Worm (Caenorhabditis elegans) whole organism, early embryonic: ENCODE data around the gene arrd-6.
"Not testable (repeated sequence)": the region's sequence is repeated elsewhere in the genome, so short reads cannot be mapped to it uniquely, and the experiment has no call there.

ENCODE experiments used
- B0310.2 ChIP-seq: sonication (generic microtip); optimal IDR thresholded peaks from 2 replicates; lab custom pipeline; 2016; ENCODE audit warnings: mild to moderate bottlenecking, missing genetic modification characterization, missing compliant biosample characterization
- F13C5.2 ChIP-seq: sonication (generic microtip); optimal IDR thresholded peaks from 2 replicates; lab custom pipeline; 2017; ENCODE audit warnings: mild to moderate bottlenecking, missing genetic modification characterization, inconsistent platforms, missing compliant biosample characterization
- aly-1 ChIP-seq: sonication (generic microtip); optimal IDR thresholded peaks from 2 replicates; lab custom pipeline; 2016; ENCODE audit warnings: missing genetic modification characterization, missing compliant biosample characterization
- ama-1 ChIP-seq: fragments of 150-350 bp; optimal IDR thresholded peaks from 2 replicates; lab custom pipeline; 2014
- ceh-13 ChIP-seq: fragments of 200-800 bp; sonication (Bioruptor generic); optimal IDR thresholded peaks from 2 replicates; lab custom pipeline; 2018; ENCODE audit warnings: mild to moderate bottlenecking, missing genetic modification characterization, missing compliant biosample characterization
- ceh-36 ChIP-seq: sonication (generic microtip); optimal IDR thresholded peaks from 2 replicates; lab custom pipeline; 2016; ENCODE audit warnings: missing genetic modification characterization, inconsistent platforms, missing compliant biosample characterization
- ets-7 ChIP-seq: sonication (generic microtip); optimal IDR thresholded peaks from 2 replicates; lab custom pipeline; 2016; ENCODE audit warnings: missing genotype, missing genetic modification characterization, missing compliant biosample characterization
- flt-1 ChIP-seq: fragments of 200-800 bp; sonication (Bioruptor generic); IDR thresholded peaks from 2 replicates; pipeline ENCODE4 v1.3.6; 2022; ENCODE audit warnings: missing genetic modification characterization, missing compliant biosample characterization
- hmbx-1 ChIP-seq: sonication (generic microtip); optimal IDR thresholded peaks from 2 replicates; lab custom pipeline; 2016; ENCODE audit warnings: mild to moderate bottlenecking, missing genetic modification characterization, missing compliant biosample characterization
- hmg-4 ChIP-seq: fragments of 200-800 bp; sonication (Bioruptor generic); optimal IDR thresholded peaks from 2 replicates; lab custom pipeline; 2018; ENCODE audit warnings: mild to moderate bottlenecking, missing genetic modification characterization, missing compliant biosample characterization
- hnd-1 ChIP-seq: sonication (generic microtip); optimal IDR thresholded peaks from 2 replicates; lab custom pipeline; 2016; ENCODE audit warnings: missing genetic modification characterization, missing compliant biosample characterization
- pes-1 ChIP-seq: fragments of 200-800 bp; sonication (Bioruptor generic); IDR thresholded peaks from 2 replicates; pipeline ENCODE4 v1.3.6; 2022; ENCODE audit warnings: missing genetic modification reagents, missing genetic modification characterization, missing compliant biosample characterization
- scrt-1 ChIP-seq: fragments of 200-800 bp; sonication (Bioruptor generic); IDR thresholded peaks from 2 replicates; pipeline ENCODE4 v1.3.6; 2022; ENCODE audit warnings: missing genetic modification characterization, missing compliant biosample characterization
- sea-1 ChIP-seq: fragments of 200-800 bp; sonication (Bioruptor generic); conservative IDR thresholded peaks from 2 replicates; pipeline ENCODE4 v1.3.6; 2022; ENCODE audit warnings: missing genetic modification characterization, missing compliant biosample characterization
- tbx-11 ChIP-seq: fragments of 200-800 bp; sonication (Bioruptor generic); IDR thresholded peaks from 2 replicates; pipeline ENCODE4 v1.3.6; 2022; ENCODE audit warnings: missing genetic modification characterization, missing compliant biosample characterization
- tbx-37 ChIP-seq: fragments of 200-800 bp; sonication (Bioruptor generic); conservative IDR thresholded peaks from 2 replicates; pipeline ENCODE4 v1.3.6; 2022; ENCODE audit warnings: missing genetic modification reagents, missing genetic modification characterization, missing compliant biosample characterization
- tra-4 ChIP-seq: sonication (generic microtip); optimal IDR thresholded peaks from 2 replicates; lab custom pipeline; 2017; ENCODE audit warnings: missing genetic modification characterization, missing compliant biosample characterization

arrd-6 gene

ce11 chrII:11112419-11112818 is 30.1 kb upstream of the arrd-6 start, which contains the start of gene mat-2:
mat-2 (plus strand) TSS chrII:11112719.
- TF ChIP-seq ets-7 (tag; lab: Kevin White, UChicago) (no peak), scrt-1 (no peak), B0310.2 (no peak), flt-1 (no peak), F13C5.2 (tag; lab: Kevin White, UChicago) (no peak), hnd-1 (tag; lab: Kevin White, UChicago) (no peak), aly-1 (no peak), ceh-36 (tag; lab: Kevin White, UChicago) (no peak), pes-1 (no peak), sea-1 (GFP tag; lab: Robert Waterston, UW) (no peak), ama-1 (lab: Kevin White, UChicago) (no peak)

ce11 chrII:11121800-11122199 is 20.7 kb upstream of the arrd-6 start, which contains the start of gene W10C6.2:
W10C6.2 (minus strand) TSS chrII:11121900.
- not testable (repeated sequence) for TF ChIP-seq ceh-36 (tag; lab: Kevin White, UChicago); hnd-1 (tag; lab: Kevin White, UChicago); ceh-13 (GFP tag; lab: Kevin White, UChicago)

ce11 chrII:11125059-11125594 is 17.4 kb upstream of the arrd-6 start:
- TF ChIP-seq pes-1, result no peak
- no peak for TF ChIP-seq F13C5.2 (tag; lab: Kevin White, UChicago)
- TF ChIP-seq aly-1, result no peak
- no peak for TF ChIP-seq hmbx-1 (tag; lab: Kevin White, UChicago)
- TF ChIP-seq tbx-11 (GFP tag; lab: Robert Waterston, UW), result no peak
- TF ChIP-seq hnd-1 (tag; lab: Kevin White, UChicago), result no peak
- TF ChIP-seq scrt-1, result no peak
- no peak for TF ChIP-seq tbx-37 (GFP tag; lab: Robert Waterston, UW)
- TF ChIP-seq sea-1 (GFP tag; lab: Robert Waterston, UW), result no peak
- no peak for TF ChIP-seq B0310.2
- no peak for TF ChIP-seq tra-4
- no peak for TF ChIP-seq flt-1
- no peak for TF ChIP-seq hmg-4
- no peak for TF ChIP-seq ama-1 (lab: Kevin White, UChicago)
- TF ChIP-seq ceh-36 (tag; lab: Kevin White, UChicago), result no peak
- no peak for TF ChIP-seq ets-7 (tag; lab: Kevin White, UChicago)
- TF ChIP-seq ceh-13 (GFP tag; lab: Kevin White, UChicago), result no peak

- TF ChIP-seq F13C5.2 (tag; lab: Kevin White, UChicago) (peak; percentile 29), hmg-4 (no peak), pes-1 (no peak), B0310.2 (no peak)
Observed at ce11 chrII:11126312-11127000, 16.1 kb upstream of the arrd-6 start, which contains the start of the genes rps-9 and lsm-1. rps-9 (minus strand) TSS chrII:11126362. lsm-1 (plus strand) TSS chrII:11126950.

- TF ChIP-seq ama-1 (lab: Kevin White, UChicago) (no peak), tbx-37 (GFP tag; lab: Robert Waterston, UW) (no peak), tbx-11 (GFP tag; lab: Robert Waterston, UW) (no peak), hmg-4 (no peak), F13C5.2 (tag; lab: Kevin White, UChicago) (no peak), ceh-13 (GFP tag; lab: Kevin White, UChicago) (no peak)
Observed at ce11 chrII:11127364-11127763, 15.2 kb upstream of the arrd-6 start, which contains the start of gene F40F8.1. F40F8.1 (plus strand) TSS chrII:11127664.

- TF ChIP-seq hmbx-1 (tag; lab: Kevin White, UChicago) (no peak), F13C5.2 (tag; lab: Kevin White, UChicago) (no peak)
Observed at ce11 chrII:11128989-11129388, 13.6 kb upstream of the arrd-6 start, which contains the start of gene F40F8.3. F40F8.3 (plus strand) TSS chrII:11129289.

- TF ChIP-seq pes-1 (no peak), ama-1 (lab: Kevin White, UChicago) (no peak), scrt-1 (no peak), hmg-4 (no peak), F13C5.2 (tag; lab: Kevin White, UChicago) (no peak), flt-1 (no peak), hmbx-1 (tag; lab: Kevin White, UChicago) (no peak)
Observed at ce11 chrII:11129517-11129916, 13.0 kb upstream of the arrd-6 start, which contains the start of gene F40F8.12. F40F8.12 (plus strand) TSS chrII:11129817.

- TF ChIP-seq ceh-36 (tag; lab: Kevin White, UChicago), result no peak
- TF ChIP-seq aly-1, result no peak
- TF ChIP-seq F13C5.2 (tag; lab: Kevin White, UChicago), result no peak
- no peak for TF ChIP-seq hmbx-1 (tag; lab: Kevin White, UChicago)
- no peak for TF ChIP-seq hnd-1 (tag; lab: Kevin White, UChicago)
- no peak for TF ChIP-seq B0310.2
- no peak for TF ChIP-seq pes-1
- TF ChIP-seq ama-1 (lab: Kevin White, UChicago), result no peak
- TF ChIP-seq scrt-1, result no peak
- TF ChIP-seq ceh-13 (GFP tag; lab: Kevin White, UChicago), result no peak
- TF ChIP-seq flt-1, result no peak
- no peak for TF ChIP-seq tra-4
- TF ChIP-seq hmg-4, result no peak
- no peak for TF ChIP-seq sea-1 (GFP tag; lab: Robert Waterston, UW)
Observed at ce11 chrII:11132542-11132941, 10.0 kb upstream of the arrd-6 start, which contains the start of gene F40F8.11. F40F8.11 (minus strand) TSS chrII:11132590.
